Fruit fly (Drosophila melanogaster): Measurements from ENCODE around the gene PolZ2.

The PolZ2 gene

dm6 chr3R:5636519-5637430 is 48.1 kb downstream of the PolZ2 start, which contains the start of the genes CG31548 and CG12170 (continued):
- peak; percentile 56 for TF ChIP-seq CG12659 (GFP tag; optimal IDR thresholded peaks at IDR 0.05)
- TF ChIP-seq CG16863 (GFP tag; optimal IDR thresholded peaks at IDR 0.05), result peak; percentile 27
- peak; percentile 17 for TF ChIP-seq Side (GFP tag; optimal IDR thresholded peaks at IDR 0.05)
- TF ChIP-seq CG2712 (tag; optimal IDR thresholded peaks at IDR 0.05), result peak; percentile 77
- TF ChIP-seq CG17359 (tag; optimal IDR thresholded peaks at IDR 0.05), result peak; percentile 48
- TF ChIP-seq mam (GFP tag; optimal IDR thresholded peaks at IDR 0.05), result peak; percentile 36
- peak; percentile 36; the same call in 1 of the 2 replicates for TF ChIP-seq CG5953 (GFP tag; IDR thresholded peaks at IDR 0.05)
- peak; percentile 23 for TF ChIP-seq CG10147 (GFP tag; optimal IDR thresholded peaks at IDR 0.05)
- TF ChIP-seq ttk (GFP tag; IDR thresholded peaks at IDR 0.05), result 0 out of 2 replicates have a peak, but pooled peaks have one; percentile 15
- TF ChIP-seq Fer1 (GFP tag; optimal IDR thresholded peaks at IDR 0.05), result peak; percentile 41
- 0 out of 3 replicates have a peak, but pooled peaks have one; percentile 18 for TF ChIP-seq Aef1 (GFP tag; IDR thresholded peaks at IDR 0.05)
- TF ChIP-seq CG34422 (GFP tag; IDR thresholded peaks at IDR 0.05), result 0 out of 3 replicates have a peak, but pooled peaks have one; percentile 16
- no peak for TF ChIP-seq CG7963 (GFP tag; IDR thresholded peaks at IDR 0.05; ENCODE audit: partially characterized antibody)
- peak; percentile 18 for TF ChIP-seq CG2875 (GFP tag; optimal IDR thresholded peaks at IDR 0.05)
- TF ChIP-seq tx (GFP tag; optimal IDR thresholded peaks at IDR 0.05), result no peak
- no peak for TF ChIP-seq CG10543 (GFP tag; optimal IDR thresholded peaks at IDR 0.05)
- peak; percentile 14 for TF ChIP-seq CG8089 (GFP tag; optimal IDR thresholded peaks at IDR 0.05)
- peak; percentile 62 for TF ChIP-seq CG17829 (tag; optimal IDR thresholded peaks at IDR 0.05)
- peak; percentile 53 for TF ChIP-seq CG30403 (GFP tag; optimal IDR thresholded peaks at IDR 0.05)
- TF ChIP-seq ERR (GFP tag; optimal IDR thresholded peaks at IDR 0.05), result no peak
- TF ChIP-seq HHEX (GFP tag; optimal IDR thresholded peaks at IDR 0.05), result no peak
- TF ChIP-seq CG9727 (GFP tag; optimal IDR thresholded peaks at IDR 0.05), result peak; percentile 69
- TF ChIP-seq CG32532 (GFP tag; IDR thresholded peaks at IDR 0.05), result peak; percentile 59; the same call in 1 of the 2 replicates
- TF ChIP-seq CG1602 (GFP tag; optimal IDR thresholded peaks at IDR 0.05), result peak; percentile 56
- 0 out of 2 replicates have a peak, but pooled peaks have one; percentile 28 for TF ChIP-seq Rfx (GFP tag; IDR thresholded peaks at IDR 0.05)
- TF ChIP-seq sens-2 (GFP tag; IDR thresholded peaks at IDR 0.05), result 0 out of 2 replicates have a peak, but pooled peaks have one; percentile 12
- TF ChIP-seq tap (tag; optimal IDR thresholded peaks at IDR 0.05), result peak; percentile 54
- 0 out of 2 replicates have a peak, but pooled peaks have one; percentile 23 for TF ChIP-seq sna (GFP tag; IDR thresholded peaks at IDR 0.05; ENCODE audit: partially characterized antibody)
- TF ChIP-seq C15 (GFP tag; IDR thresholded peaks at IDR 0.05), result no peak
- TF ChIP-seq Sry-β (GFP tag; optimal IDR thresholded peaks at IDR 0.05), result no peak
- TF ChIP-seq sob (GFP tag; IDR thresholded peaks at IDR 0.05), result 0 out of 2 replicates have a peak, but pooled peaks have one; percentile 15
- TF ChIP-seq lbe (GFP tag; optimal IDR thresholded peaks at IDR 0.05), result peak; percentile 22
- no peak for TF ChIP-seq lab (GFP tag; optimal IDR thresholded peaks at IDR 0.05)
- peak; percentile 64 for TF ChIP-seq CG30020 (tag; optimal IDR thresholded peaks at IDR 0.05)
- TF ChIP-seq zfh1 (GFP tag; IDR thresholded peaks at IDR 0.05), result 0 out of 3 replicates have a peak, but pooled peaks have one; percentile 43
- TF ChIP-seq Ets97D (GFP tag; optimal IDR thresholded peaks at IDR 0.05), result peak; percentile 14
- TF ChIP-seq gsb-n (tag; optimal IDR thresholded peaks at IDR 0.05), result peak; percentile 31
- peak; percentile 56 for TF ChIP-seq az2 (GFP tag; optimal IDR thresholded peaks at IDR 0.05)
- peak; percentile 33 for TF ChIP-seq ind (GFP tag; optimal IDR thresholded peaks at IDR 0.05)
- TF ChIP-seq tgo (GFP tag; IDR thresholded peaks at IDR 0.05), result peak; percentile 43; the same call in 2 of the 3 replicates
- TF ChIP-seq CG2678 (tag; optimal IDR thresholded peaks at IDR 0.05), result no peak
- TF ChIP-seq CG8924 (tag; optimal IDR thresholded peaks at IDR 0.05), result peak; percentile 65
- TF ChIP-seq CG18476 (GFP tag; optimal IDR thresholded peaks at IDR 0.05), result peak; percentile 34
- TF ChIP-seq h (optimal IDR thresholded peaks at IDR 0.05), result no peak
- peak; percentile 2 for TF ChIP-seq CG9609 (GFP tag; optimal IDR thresholded peaks at IDR 0.05)
- no peak for TF ChIP-seq br (optimal IDR thresholded peaks at IDR 0.05)
- peak; percentile 45 for TF ChIP-seq Fer3 (tag; optimal IDR thresholded peaks at IDR 0.05)
- no peak for TF ChIP-seq dm (GFP tag; optimal IDR thresholded peaks at IDR 0.05)
- peak; percentile 36; the same call in 1 of the 2 replicates for TF ChIP-seq Ptx1 (GFP tag; IDR thresholded peaks at IDR 0.05)

Measured in whole organism, embryonic.